Fruit fly (Drosophila melanogaster) whole organism, embryonic: ENCODE data around the gene CG9691.

ENCODE experiments used
- Atf6 ChIP-seq: fragments of 200-800 bp; sonication (Bioruptor generic); IDR thresholded peaks from 2 replicates; pipeline ENCODE4 v1.3.6; 2022; ENCODE audit warnings: missing biosample characterization, missing genetic modification characterization
- CG12942 ChIP-seq: fragments of 200-800 bp; sonication (Bioruptor generic); optimal IDR thresholded peaks from 3 replicates; lab custom pipeline; 2016; ENCODE audit warnings: missing biosample characterization, missing genetic modification characterization
- CG18011 ChIP-seq: fragments of 200-800 bp; sonication (Bioruptor generic); optimal IDR thresholded peaks from 2 replicates; lab custom pipeline; 2017; ENCODE audit warnings: missing biosample characterization, missing genetic modification characterization, mild to moderate bottlenecking, moderate library complexity, missing genotype
- CG30403 ChIP-seq: fragments of 200-800 bp; sonication (Bioruptor generic); optimal IDR thresholded peaks from 3 replicates; lab custom pipeline; 2016; ENCODE audit warnings: missing biosample characterization, missing genetic modification characterization
- CG4424 ChIP-seq: fragments of 200-800 bp; sonication (Bioruptor generic); optimal IDR thresholded peaks from 3 replicates; lab custom pipeline; 2016; ENCODE audit warnings: missing biosample characterization, missing genetic modification characterization
- CG8924 ChIP-seq: fragments of 200-800 bp; optimal IDR thresholded peaks from 3 replicates; lab custom pipeline; 2019; ENCODE audit warnings: missing biosample characterization, mild to moderate bottlenecking, missing genetic modification characterization, moderate library complexity
- Hey ChIP-seq: fragments of 200-800 bp; sonication (Bioruptor generic); optimal IDR thresholded peaks from 3 replicates; lab custom pipeline; 2018; ENCODE audit warnings: missing biosample characterization, mild to moderate bottlenecking, missing genetic modification characterization
- nmo ChIP-seq: fragments of 200-800 bp; sonication (Bioruptor generic); optimal IDR thresholded peaks from 2 replicates; lab custom pipeline; 2018; ENCODE audit warnings: missing biosample characterization, mild to moderate bottlenecking, missing genetic modification characterization, moderate library complexity

DNA sequence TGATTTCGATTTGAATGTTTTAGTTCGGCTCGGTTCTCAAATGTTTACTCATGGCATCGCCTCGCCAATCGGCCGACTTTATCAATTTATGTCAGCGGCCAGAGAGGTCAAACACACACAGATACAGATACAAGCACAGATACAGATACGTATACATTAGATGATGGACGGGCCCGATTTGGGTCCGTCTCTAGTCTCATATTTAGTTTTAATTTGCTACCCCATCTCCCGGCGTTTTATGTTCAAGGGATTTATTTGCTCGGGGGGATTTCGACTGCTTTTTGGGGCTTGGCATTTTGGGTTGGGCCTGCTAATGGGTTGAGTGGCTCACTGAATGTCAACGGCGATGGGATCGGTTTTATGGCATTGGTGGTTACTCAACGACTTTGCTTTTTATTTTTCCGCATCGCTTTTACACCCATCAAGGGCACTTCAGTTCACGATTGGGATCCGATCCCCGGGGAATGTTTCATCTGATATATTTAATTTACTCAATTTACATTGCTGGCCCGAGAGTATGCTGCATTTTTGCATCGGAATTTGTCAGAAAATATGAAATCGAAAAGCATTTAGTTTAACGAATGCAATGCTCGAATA is 48.2 kb downstream of the CG9691 start:
- TF ChIP-seq CG18011 (GFP tag; lab: Kevin White, UChicago) (no peak), CG8924 (tag; lab: Kevin White, UChicago) (no peak), nmo (GFP tag; lab: Kevin White, UChicago) (no peak), Atf6 (GFP tag; lab: Robert Waterston, UW) (no peak), Hey (tag; lab: Kevin White, UChicago) (no peak), CG4424 (GFP tag; lab: Kevin White, UChicago) (no peak), CG30403 (GFP tag; lab: Kevin White, UChicago) (no peak), CG12942 (no peak)
